Fruit fly (Drosophila melanogaster): ENCODE measurements around the gene sofe.
A peak's percentile ranks its signal among the peaks of the same experiment; 100 is the strongest.

sofe gene

dm6 chrX:10827301-10827700 is 29.9 kb downstream of the sofe start:
- TF ChIP-seq CG17801 (GFP tag; optimal IDR thresholded peaks at IDR 0.05; ENCODE audit: partially characterized antibody), result no peak

- no peak for TF ChIP-seq CG17801 (GFP tag; optimal IDR thresholded peaks at IDR 0.05; ENCODE audit: partially characterized antibody)
These were observed 31.7 kb downstream of the sofe start for dm6 chrX:10825349-10826129.

DNA sequence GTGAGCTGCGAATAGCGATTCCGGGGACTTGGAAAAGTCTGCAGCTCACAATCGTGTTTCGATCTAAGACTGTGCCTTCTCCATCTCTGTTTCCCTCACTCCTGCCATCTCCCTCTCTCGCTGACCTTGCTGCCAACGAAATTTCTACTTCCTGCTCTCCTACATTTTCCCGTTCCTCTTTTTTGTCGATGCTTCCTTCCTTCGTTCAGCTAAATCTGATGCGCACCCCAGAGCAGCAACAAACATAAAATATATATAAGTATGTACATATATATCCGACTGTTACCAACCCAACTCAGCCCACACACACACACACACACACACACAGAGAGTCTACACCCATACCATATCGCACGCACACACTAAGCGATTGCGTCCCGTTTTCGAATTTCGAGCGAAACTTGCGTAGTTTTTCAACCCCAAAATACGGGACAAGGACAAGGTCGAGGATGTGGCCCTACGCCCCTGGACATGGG is 32.9 kb downstream of the sofe start, which contains the start of gene Imp:
Gene Imp (minus strand): TSS at position 51 of the 476 bp plus-strand sequence.
- no peak for TF ChIP-seq CG17801 (GFP tag; optimal IDR thresholded peaks at IDR 0.05; ENCODE audit: partially characterized antibody)

- TF ChIP-seq CG17801 (GFP tag; optimal IDR thresholded peaks at IDR 0.05; ENCODE audit: partially characterized antibody), result no peak
These were observed 33.8 kb downstream of the sofe start for dm6 chrX:10823441-10823818.

DNA sequence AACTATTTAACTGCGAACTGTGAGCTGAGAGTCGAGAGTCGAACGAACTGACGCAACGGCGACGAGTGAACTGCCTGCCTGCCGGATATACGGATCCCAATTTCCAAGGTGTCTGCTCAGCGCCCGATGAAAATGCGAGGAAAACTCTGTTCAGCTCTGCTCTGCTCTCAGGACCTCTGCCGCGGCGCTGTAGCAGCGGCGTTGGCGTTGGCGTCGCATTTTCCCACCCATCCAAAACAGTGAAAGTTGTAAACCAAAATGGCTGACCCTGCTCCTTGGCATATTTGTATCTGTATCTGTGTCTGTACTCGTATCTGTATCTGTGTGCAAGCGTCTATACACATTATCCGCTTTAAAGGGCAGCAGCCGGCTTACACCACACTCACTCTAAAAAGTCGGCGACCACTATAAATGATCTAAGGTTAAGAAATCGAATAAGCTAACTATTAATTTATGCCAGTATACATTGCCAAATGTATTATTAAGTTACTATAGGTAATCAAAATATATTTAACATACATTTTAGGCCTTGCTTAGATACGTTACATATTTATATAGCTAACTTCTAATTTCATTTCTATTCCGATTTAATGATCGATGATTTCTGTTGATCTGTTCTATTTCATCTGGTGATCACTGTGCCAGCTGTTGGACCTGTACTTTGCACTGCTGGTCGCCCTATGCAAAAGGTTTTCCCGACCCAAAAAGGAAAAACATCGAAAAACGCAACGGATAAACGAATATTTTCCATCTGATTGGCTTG is 34.4 kb downstream of the sofe start:
- TF ChIP-seq CG17801 (GFP tag; optimal IDR thresholded peaks at IDR 0.05; ENCODE audit: partially characterized antibody), result no peak

dm6 chrX:10822096-10822495 is 35.1 kb downstream of the sofe start:
- TF ChIP-seq CG17801 (GFP tag; optimal IDR thresholded peaks at IDR 0.05; ENCODE audit: partially characterized antibody), result no peak

DNA sequence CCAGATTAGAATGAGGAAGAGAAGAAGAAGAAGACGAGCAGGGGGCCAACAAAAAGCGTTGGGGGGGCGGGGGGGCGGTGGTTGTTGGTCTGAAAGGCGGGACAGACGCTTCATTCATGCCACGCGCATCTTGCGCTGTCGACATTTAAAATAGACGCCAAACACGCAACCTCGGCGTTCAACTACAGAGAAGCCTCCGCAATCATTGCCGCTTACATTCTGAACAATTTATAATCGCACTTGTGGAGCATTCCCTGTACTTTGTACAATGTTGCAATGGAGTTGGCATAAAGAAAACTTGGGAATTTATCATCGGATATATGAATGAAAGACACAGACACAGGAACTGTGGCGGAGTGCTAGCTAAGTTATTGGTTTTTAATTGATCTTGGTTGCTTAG is 36.5 kb downstream of the sofe start:
- TF ChIP-seq CG17801 (GFP tag; optimal IDR thresholded peaks at IDR 0.05; ENCODE audit: partially characterized antibody), result no peak

DNA sequence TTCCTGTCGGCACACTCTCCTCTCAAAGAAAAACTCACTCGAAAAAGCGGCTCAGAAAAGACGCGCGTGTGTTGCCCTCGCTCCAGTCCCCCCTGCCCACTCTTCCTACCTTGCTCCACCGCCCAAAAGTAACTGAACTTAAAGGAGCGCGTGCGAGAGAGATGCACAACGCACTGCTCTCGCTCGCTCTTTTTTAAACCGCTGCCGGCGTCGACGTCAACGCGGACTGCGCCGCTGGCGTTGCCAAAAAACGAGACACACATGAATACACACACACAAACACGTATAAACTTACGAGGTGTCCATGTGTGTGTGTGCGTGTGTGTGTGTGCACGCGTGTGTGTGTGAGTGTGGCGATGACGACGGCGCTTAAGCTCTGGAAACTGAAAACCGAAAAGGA is 40.4 kb downstream of the sofe start:
- TF ChIP-seq CG17801 (GFP tag; optimal IDR thresholded peaks at IDR 0.05; ENCODE audit: partially characterized antibody), result no peak

DNA sequence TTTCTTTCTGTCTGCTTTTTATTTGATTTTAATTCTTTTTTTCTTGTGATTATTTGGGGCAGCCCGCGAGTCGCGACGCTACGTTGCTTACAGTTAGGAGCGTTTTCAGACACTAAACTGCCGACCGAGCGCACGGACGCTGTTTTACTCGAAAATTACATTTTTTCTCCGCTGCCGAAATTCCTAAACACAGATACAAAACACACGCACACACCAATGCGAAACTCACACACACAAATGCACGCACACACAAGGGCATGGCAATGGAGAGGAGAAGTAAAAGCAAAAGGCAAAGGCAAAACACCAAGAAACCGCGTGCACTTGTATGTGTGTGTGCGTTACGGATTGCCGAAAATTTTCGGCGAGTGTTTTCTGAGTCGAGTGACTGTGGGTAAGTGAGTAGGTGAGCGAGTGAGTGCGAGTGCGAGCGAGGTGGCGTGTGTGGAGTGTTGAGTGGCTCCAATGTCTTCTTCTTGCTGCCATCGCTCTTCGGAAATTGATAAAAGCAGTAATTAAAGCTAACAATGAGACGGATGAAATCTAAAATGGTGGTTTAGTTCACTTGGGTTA is 41.6 kb downstream of the sofe start:
- peak; percentile 40 for TF ChIP-seq CG17801 (GFP tag; optimal IDR thresholded peaks at IDR 0.05; ENCODE audit: partially characterized antibody)

DNA sequence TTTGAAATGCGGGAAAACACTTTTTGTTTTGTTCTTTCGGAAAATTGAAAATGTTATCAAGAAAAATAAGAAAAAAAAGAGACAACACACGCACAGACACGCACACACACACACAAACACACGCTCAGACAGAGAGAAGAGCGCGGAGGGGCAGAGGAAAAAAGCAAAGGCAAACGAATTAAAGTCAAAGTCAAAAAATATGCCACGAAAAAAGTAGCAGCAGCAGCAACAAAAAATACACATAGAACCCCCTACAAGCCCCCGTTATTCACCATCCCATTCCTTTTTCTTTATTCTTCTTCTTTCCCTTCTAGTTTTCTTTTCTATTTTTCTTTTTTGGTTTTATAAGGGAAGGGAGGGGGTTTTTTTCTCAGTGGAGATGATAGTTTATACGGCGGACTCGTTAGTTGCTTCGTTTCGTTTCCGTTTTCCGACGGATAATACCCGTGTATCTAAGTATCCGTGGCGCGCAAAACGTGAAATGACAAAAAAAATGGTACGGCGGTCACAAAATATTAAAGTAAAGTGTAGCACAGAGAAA is 42.3 kb downstream of the sofe start:
- no peak for TF ChIP-seq CG17801 (GFP tag; optimal IDR thresholded peaks at IDR 0.05; ENCODE audit: partially characterized antibody)

DNA sequence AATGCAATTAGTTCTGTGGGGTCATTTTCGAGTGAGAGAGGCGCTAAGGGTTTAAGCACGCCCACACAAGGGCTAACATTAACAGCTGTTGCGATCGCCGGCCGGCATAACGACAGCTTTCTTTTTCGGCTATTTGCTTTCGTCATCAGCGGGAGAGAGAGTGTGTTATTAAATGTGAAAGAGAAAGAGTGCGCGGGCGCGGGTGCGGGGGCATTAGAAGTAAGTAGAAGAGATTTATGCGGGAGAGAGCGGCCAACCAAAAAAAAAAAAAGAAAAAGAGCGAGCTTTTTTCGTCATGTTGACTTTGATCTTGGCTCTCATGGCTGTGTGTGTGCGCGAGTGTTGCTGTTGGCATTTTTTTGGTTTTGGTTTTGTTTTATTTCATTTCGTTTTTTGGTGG is 43.1 kb downstream of the sofe start:
- no peak for TF ChIP-seq CG17801 (GFP tag; optimal IDR thresholded peaks at IDR 0.05; ENCODE audit: partially characterized antibody)

DNA sequence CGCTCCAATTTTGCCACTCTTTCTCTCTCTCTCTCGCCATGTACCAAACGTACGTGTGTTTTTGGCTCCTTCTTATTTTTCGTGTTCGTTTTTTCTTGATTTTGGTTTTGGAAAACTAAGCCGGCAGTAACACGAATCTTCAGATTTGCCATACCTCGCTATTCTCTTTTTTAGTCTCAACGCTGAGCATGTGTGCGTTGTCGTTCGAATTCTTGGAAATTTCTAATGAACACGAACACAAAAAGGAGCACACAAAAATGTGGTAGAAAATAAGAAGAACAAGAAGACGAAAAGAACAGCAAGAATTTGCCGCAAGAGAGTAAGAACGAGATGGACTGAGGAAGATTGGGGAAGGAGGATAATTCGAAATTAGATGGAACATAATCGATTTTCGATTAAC is 48.5 kb downstream of the sofe start:
- TF ChIP-seq CG17801 (GFP tag; optimal IDR thresholded peaks at IDR 0.05; ENCODE audit: partially characterized antibody), result no peak

dm6 chrX:10806718-10807412 is 50.3 kb downstream of the sofe start:
- peak; percentile 67 for TF ChIP-seq CG17801 (GFP tag; optimal IDR thresholded peaks at IDR 0.05; ENCODE audit: partially characterized antibody)

DNA sequence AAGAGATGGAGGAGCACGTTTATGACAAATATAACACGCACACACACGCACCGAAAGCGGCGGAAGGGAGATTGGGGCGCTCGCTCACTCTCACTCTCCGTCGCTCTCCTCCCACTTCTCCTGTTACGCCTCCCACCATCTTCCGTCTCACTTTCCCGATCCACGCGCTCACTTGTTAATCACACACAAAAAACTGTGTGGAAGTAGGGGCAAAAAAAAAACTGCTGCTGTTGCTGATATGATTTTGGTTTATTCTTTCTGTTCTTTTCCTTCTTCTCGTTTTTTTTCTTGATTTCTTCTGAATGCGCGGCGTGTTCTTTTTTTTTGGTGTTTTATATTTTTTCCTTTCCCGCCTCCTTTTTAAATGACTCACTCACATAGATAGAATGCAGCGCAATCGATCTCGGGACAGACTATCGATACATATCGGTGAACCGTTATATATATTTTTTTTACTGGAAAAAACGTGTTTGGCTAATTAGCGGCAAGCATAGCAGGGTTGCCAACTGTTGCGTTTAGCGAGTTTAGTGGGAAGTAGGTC is 51.5 kb downstream of the sofe start:
- peak; percentile 78 for TF ChIP-seq CG17801 (GFP tag; optimal IDR thresholded peaks at IDR 0.05; ENCODE audit: partially characterized antibody)

Measured in ovary, adult (tissue).